Fruit fly (Drosophila melanogaster): ENCODE results near the gene CG14669.

Gene CG14669

DNA sequence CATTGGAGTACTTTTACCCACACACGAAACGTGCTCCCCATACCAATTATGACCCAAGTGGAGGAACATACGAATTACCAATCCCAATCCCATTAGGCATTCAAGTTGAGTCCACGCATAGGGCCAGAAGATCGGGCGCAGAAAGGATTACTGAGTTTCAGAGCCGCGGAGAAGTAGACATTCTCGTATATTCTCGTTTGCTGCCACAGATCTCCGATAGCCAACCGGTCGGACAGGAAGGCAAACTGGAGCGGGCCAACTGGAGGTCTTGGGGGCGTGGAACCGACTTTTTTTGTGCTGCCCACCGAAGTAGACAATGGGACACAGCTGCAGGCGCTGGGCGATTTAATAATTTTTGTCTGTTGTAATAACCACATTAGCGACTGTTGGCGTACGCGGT is 25.3 kb upstream of the CG14669 start:
- TF ChIP-seq ttk (optimal IDR thresholded peaks at IDR 0.05), result no peak
- no peak for TF ChIP-seq Myc (optimal IDR thresholded peaks at IDR 0.05)
- TF ChIP-seq insv (optimal IDR thresholded peaks at IDR 0.05), result no peak
- no peak for TF ChIP-seq Sin3A (optimal IDR thresholded peaks at IDR 0.05)
- TF ChIP-seq h (optimal IDR thresholded peaks at IDR 0.05), result no peak
- TF ChIP-seq psq (optimal IDR thresholded peaks at IDR 0.05), result no peak

DNA sequence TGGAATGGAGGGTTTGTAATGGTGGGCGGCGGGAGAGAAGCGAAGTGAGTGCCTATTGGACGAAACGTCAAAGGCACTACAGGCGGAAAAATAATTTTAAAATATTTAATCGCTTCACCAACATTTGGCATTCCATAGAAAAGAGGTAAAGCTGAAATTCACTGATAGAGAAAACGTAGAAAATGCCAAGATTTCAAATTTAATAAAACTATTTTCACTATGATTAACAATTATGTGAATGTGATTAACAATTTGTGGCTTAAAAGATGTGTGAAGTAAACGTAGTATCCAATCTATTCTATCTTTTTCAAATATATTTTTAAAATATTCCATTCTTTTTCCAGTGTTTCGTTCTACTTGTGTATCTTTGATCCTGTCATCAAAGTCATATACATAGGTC is 24.9 kb upstream of the CG14669 start:
- no peak for TF ChIP-seq Myc (optimal IDR thresholded peaks at IDR 0.05)
- no peak for TF ChIP-seq ttk (optimal IDR thresholded peaks at IDR 0.05)
- no peak for TF ChIP-seq h (optimal IDR thresholded peaks at IDR 0.05)
- no peak for TF ChIP-seq Sin3A (optimal IDR thresholded peaks at IDR 0.05)
- no peak for TF ChIP-seq psq (optimal IDR thresholded peaks at IDR 0.05)
- TF ChIP-seq insv (optimal IDR thresholded peaks at IDR 0.05), result no peak

- TF ChIP-seq Sin3A (optimal IDR thresholded peaks at IDR 0.05), result no peak
- TF ChIP-seq ttk (optimal IDR thresholded peaks at IDR 0.05), result no peak
- TF ChIP-seq h (optimal IDR thresholded peaks at IDR 0.05), result no peak
These were observed 24.1 kb upstream of the CG14669 start for dm6 chr3R:5390095-5390663.

DNA sequence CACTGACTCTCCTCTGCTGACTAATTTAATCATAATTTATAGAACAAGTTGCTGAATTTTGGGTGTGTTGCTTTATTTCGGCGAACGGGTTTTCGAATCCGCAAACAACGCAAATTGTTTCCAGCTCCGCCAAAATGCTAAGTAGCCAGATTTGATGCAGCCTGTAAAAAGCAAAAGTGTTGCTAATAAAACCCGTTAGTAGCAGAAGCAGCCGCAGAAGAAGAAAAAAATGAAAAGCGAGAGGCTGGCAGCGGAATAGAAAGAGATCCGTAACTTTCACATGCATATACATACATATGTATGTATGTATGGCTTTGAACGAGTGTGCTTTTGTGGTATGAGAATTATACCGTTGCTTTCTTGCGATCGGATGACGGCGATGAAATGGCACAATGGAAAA is 22.3 kb upstream of the CG14669 start:
- TF ChIP-seq ttk (optimal IDR thresholded peaks at IDR 0.05), result no peak
- no peak for TF ChIP-seq Myc (optimal IDR thresholded peaks at IDR 0.05)
- TF ChIP-seq insv (optimal IDR thresholded peaks at IDR 0.05), result no peak
- no peak for TF ChIP-seq h (optimal IDR thresholded peaks at IDR 0.05)
- TF ChIP-seq psq (optimal IDR thresholded peaks at IDR 0.05), result no peak
- TF ChIP-seq Sin3A (optimal IDR thresholded peaks at IDR 0.05), result no peak

DNA sequence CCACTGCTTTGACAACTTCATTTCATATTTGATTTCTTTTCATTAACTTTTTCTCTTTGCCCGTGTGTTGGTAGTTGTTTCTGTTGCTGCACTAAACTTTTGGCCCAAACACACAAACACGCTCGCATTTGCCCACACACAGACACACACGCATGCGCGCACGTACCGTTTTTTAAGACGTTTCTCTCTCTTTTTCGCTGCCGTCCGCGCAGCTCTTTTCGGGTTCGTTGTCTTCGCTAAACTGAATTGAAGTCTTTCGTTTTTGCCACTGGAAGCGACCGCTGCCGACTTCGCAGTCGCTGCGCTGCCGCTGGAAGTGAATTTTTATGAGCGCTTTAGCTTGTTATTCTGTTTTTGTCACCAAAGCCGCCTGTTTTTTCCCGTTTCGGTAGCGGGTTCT is 21.7 kb upstream of the CG14669 start, which contains the start of gene kkv:
Gene kkv (minus strand): TSS at position 246 of the 400 bp plus-strand sequence.
- no peak for TF ChIP-seq ttk (optimal IDR thresholded peaks at IDR 0.05)

DNA sequence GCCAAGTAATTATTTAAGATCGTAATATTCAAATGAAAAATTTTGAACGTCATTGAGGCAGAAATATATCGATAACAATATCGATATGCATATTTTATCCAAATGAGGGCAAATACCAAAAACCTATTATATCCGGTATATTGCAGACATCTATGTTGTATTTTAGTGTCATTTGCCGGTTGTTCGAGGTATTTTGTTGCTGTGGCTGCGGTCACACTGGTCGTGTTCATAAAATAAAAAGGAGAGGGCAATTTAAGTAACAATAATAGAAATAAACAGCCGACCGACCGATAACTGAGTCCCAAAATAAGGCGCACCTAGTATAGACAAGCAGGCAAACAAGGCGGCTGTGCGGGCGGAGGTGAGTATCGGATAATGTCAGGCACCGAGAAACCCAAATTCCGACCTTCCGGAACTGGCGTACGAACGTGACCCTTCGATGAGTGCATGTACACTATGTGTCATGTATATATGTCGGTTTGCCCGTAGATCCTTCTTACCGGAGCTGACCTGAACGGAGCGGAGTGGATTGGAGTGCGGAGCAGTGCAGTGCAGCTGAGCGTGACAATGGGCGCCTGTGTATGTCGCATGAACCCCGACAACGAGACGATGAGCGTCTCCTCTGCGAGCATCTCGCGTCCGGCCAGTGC is 20.5 kb upstream of the CG14669 start, which contains the start of gene CG1172:
Gene CG1172 (plus strand): TSS at position 181 of the 650 bp plus-strand sequence.
- TF ChIP-seq insv (optimal IDR thresholded peaks at IDR 0.05) (no peak), ttk (optimal IDR thresholded peaks at IDR 0.05) (no peak), psq (optimal IDR thresholded peaks at IDR 0.05) (no peak), Sin3A (optimal IDR thresholded peaks at IDR 0.05) (no peak), Myc (optimal IDR thresholded peaks at IDR 0.05) (no peak), h (optimal IDR thresholded peaks at IDR 0.05) (no peak)

DNA sequence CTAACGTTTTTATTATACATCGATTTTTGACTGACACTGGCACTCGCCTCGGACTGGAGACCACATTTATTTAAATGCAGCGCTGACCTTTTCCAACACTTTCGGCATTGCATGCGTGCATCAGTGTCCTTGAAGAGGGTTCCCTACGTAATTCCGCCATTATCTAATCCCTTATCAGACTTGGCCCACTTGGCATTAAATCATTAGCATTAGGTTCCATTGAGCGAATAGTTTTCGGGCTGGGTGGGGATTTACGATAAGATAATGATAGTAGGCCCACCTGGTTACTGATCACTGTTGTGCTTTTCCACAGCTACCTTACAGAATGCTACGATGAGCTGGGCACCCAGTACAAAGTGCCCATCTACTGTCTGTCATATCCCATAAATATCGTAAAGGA is 19.1 kb upstream of the CG14669 start:
- no peak for TF ChIP-seq psq (optimal IDR thresholded peaks at IDR 0.05)
- no peak for TF ChIP-seq insv (optimal IDR thresholded peaks at IDR 0.05)
- no peak for TF ChIP-seq h (optimal IDR thresholded peaks at IDR 0.05)
- no peak for TF ChIP-seq Myc (optimal IDR thresholded peaks at IDR 0.05)
- TF ChIP-seq ttk (optimal IDR thresholded peaks at IDR 0.05), result no peak
- no peak for TF ChIP-seq Sin3A (optimal IDR thresholded peaks at IDR 0.05)

DNA sequence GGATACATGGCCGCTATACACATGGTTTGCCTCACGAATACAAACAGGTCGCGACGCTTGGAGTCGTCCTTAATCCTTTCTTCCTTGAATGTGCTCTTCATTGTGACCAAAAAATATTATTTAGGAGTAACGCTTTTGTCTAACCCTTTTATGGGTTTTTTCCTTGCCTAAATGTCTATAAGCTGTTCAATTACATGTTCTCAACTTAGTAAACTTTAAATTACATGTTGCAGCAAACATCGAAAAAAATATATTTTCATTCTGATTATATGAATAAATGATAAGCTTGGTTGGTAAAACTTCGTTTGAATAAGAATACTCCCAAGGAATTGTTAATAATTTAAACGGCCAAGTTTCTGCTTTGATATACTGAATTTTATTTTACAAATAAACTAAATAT is 15.2 kb upstream of the CG14669 start, which contains the start of gene Or83a:
Gene Or83a (minus strand): TSS at position 101 of the 400 bp plus-strand sequence.
- TF ChIP-seq Myc (optimal IDR thresholded peaks at IDR 0.05), result no peak
- TF ChIP-seq Sin3A (optimal IDR thresholded peaks at IDR 0.05), result no peak
- no peak for TF ChIP-seq ttk (optimal IDR thresholded peaks at IDR 0.05)
- TF ChIP-seq insv (optimal IDR thresholded peaks at IDR 0.05), result no peak
- TF ChIP-seq psq (optimal IDR thresholded peaks at IDR 0.05), result no peak
- TF ChIP-seq h (optimal IDR thresholded peaks at IDR 0.05), result no peak

- TF ChIP-seq h (optimal IDR thresholded peaks at IDR 0.05), result no peak
- TF ChIP-seq ttk (optimal IDR thresholded peaks at IDR 0.05), result no peak
- TF ChIP-seq insv (optimal IDR thresholded peaks at IDR 0.05), result no peak
- no peak for TF ChIP-seq Myc (optimal IDR thresholded peaks at IDR 0.05)
These were observed 10.4 kb upstream of the CG14669 start, which contains the start of gene CG2663 for dm6 chr3R:5403963-5404362. TSS of gene CG2663 (minus strand) at chr3R:5404135.

- TF ChIP-seq psq (optimal IDR thresholded peaks at IDR 0.05) (no peak), ttk (optimal IDR thresholded peaks at IDR 0.05) (no peak), Sin3A (optimal IDR thresholded peaks at IDR 0.05) (no peak), insv (optimal IDR thresholded peaks at IDR 0.05) (no peak), Myc (optimal IDR thresholded peaks at IDR 0.05) (no peak), h (optimal IDR thresholded peaks at IDR 0.05) (no peak)
These were observed 2.0 kb upstream of the CG14669 start, which contains the start of gene Orco for dm6 chr3R:5412306-5412705. TSS of gene Orco (minus strand) at chr3R:5412406.

- TF ChIP-seq Myc (optimal IDR thresholded peaks at IDR 0.05), result no peak
- no peak for TF ChIP-seq h (optimal IDR thresholded peaks at IDR 0.05)
- no peak for TF ChIP-seq insv (optimal IDR thresholded peaks at IDR 0.05)
- no peak for TF ChIP-seq ttk (optimal IDR thresholded peaks at IDR 0.05)
- TF ChIP-seq Sin3A (optimal IDR thresholded peaks at IDR 0.05), result no peak
- no peak for TF ChIP-seq psq (optimal IDR thresholded peaks at IDR 0.05)
These were observed 1.3 kb upstream of the CG14669 start for dm6 chr3R:5412987-5413386.

dm6 chr3R:5420454-5420853 is 6.1 kb downstream of the CG14669 start:
- TF ChIP-seq Sin3A (optimal IDR thresholded peaks at IDR 0.05), result no peak
- no peak for TF ChIP-seq psq (optimal IDR thresholded peaks at IDR 0.05)
- TF ChIP-seq insv (optimal IDR thresholded peaks at IDR 0.05), result no peak
- TF ChIP-seq ttk (optimal IDR thresholded peaks at IDR 0.05), result no peak
- TF ChIP-seq Myc (optimal IDR thresholded peaks at IDR 0.05), result no peak
- TF ChIP-seq h (optimal IDR thresholded peaks at IDR 0.05), result no peak

DNA sequence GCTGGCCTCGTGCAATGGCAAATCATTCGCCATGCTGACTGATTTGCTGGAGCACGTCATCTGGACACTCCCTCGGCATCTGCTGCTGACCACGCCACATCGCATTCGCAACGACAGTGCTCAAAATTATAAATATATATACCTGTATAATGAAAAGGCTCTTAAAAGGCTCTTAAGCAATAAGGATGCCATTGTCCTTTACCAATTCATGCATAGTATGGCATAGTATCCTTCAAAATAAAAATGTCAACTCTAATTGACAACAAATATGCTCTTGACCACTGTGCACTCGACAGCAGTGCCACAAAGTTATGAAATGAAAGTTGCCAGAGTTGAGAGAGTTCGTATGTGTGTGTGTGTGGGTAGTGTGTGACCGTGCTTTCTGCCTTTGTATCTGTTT is 7.8 kb downstream of the CG14669 start:
- TF ChIP-seq ttk (optimal IDR thresholded peaks at IDR 0.05) (no peak), psq (optimal IDR thresholded peaks at IDR 0.05) (no peak), h (optimal IDR thresholded peaks at IDR 0.05) (no peak), insv (optimal IDR thresholded peaks at IDR 0.05) (no peak), Sin3A (optimal IDR thresholded peaks at IDR 0.05) (no peak), Myc (optimal IDR thresholded peaks at IDR 0.05) (no peak)

All from Kc167 (cell line).